Worm (Caenorhabditis elegans): ENCODE results near the gene chil-13.

DNA sequence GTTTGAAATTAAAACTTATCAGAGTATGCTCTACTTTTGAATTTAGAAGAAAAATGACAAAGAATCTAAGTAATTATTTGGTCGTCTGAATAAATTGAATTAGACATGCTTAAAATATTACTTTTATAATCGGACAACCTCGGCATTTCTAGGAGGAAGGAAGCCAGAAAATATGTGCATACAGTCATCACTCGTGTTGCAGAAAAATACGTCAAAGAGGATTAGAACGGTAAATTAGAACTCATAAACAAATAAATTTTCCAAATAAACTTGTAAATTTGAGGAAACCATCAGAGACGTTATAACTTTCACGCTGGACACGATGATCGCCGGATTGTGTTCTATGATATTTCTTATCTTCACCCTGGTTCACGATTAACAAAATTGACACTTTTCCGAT, 16.2 kb upstream of the chil-13 start, which contains the start of gene chil-19:
- TF ChIP-seq dpl-1 (GFP tag; optimal IDR thresholded peaks at IDR 0.05) (no peak), nhr-19 (GFP tag; conservative IDR thresholded peaks at IDR 0.05) (no peak), ama-1 (optimal IDR thresholded peaks at IDR 0.05) (no peak), sox-4 (tag; optimal IDR thresholded peaks at IDR 0.05) (no peak)

All from whole organism, L1 larva.